Worm (Caenorhabditis elegans): ENCODE measurements around the gene ZK666.14.

Gene ZK666.14

DNA sequence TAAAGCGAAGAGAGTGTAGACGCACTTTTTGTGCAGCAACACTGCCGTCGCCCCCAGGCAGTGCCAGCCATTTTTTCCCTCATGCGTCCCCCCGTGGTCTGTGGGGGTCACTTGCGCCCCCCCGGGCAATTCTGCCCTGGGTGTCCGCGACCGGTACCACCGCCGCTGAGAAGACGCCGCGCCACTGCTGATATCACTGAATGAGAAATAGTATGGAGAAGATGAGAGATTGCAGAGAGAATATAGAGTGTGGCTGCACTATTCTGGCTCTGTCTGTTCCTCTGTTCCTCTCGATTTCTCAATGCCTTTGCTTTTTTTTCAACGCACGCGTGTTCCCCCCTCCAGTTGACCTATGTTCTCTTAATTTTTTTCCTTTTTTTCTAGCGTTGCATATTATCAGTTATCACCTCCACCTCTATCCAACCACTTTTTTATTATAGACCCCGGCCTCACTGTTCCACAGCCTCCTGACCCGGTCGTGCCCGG is 33.1 kb downstream of the ZK666.14 start, which contains the start of gene mab-10 (continued):
- TF ChIP-seq hmg-20 (GFP tag; IDR thresholded peaks at IDR 0.05): no peak
- peak; percentile 30 for TF ChIP-seq nhr-90 (tag; optimal IDR thresholded peaks at IDR 0.05)
- TF ChIP-seq sptf-2 (GFP tag; optimal IDR thresholded peaks at IDR 0.05): no peak
- no peak for TF ChIP-seq F49E8.2 (tag; optimal IDR thresholded peaks at IDR 0.05; ENCODE audit: insufficient read depth)
- TF ChIP-seq efl-1 (GFP tag; optimal IDR thresholded peaks at IDR 0.05): no peak
- no peak for TF ChIP-seq egl-18 (GFP tag; IDR thresholded peaks at IDR 0.05)
- no peak for TF ChIP-seq lin-54 (GFP tag; optimal IDR thresholded peaks at IDR 0.05)
- no peak for TF ChIP-seq egl-44 (GFP tag; IDR thresholded peaks at IDR 0.05)
- TF ChIP-seq nfyb-1 (GFP tag; IDR thresholded peaks at IDR 0.05): 0 out of 2 replicates have a peak, but pooled peaks have one; percentile 12
- TF ChIP-seq lsy-27 (tag; optimal IDR thresholded peaks at IDR 0.05; ENCODE audit: borderline replicate concordance, insufficient read depth): no peak
- no peak for TF ChIP-seq sdz-38 (tag; optimal IDR thresholded peaks at IDR 0.05)
- peak; percentile 29 for TF ChIP-seq die-1 (tag; optimal IDR thresholded peaks at IDR 0.05)
- TF ChIP-seq lin-40 (tag; optimal IDR thresholded peaks at IDR 0.05): peak; percentile 32
- no peak for TF ChIP-seq nfya-2 (GFP tag; IDR thresholded peaks at IDR 0.05)
- no peak for TF ChIP-seq Y79H2A.3 (GFP tag; conservative IDR thresholded peaks at IDR 0.05)
- no peak for TF ChIP-seq attf-3 (GFP tag; conservative IDR thresholded peaks at IDR 0.05)
- TF ChIP-seq fkh-3 (tag; optimal IDR thresholded peaks at IDR 0.05): no peak
- 0 out of 2 replicates have a peak, but pooled peaks have one; percentile 35 for TF ChIP-seq ceh-100 (GFP tag; IDR thresholded peaks at IDR 0.05)
- no peak for TF ChIP-seq ztf-3 (GFP tag; optimal IDR thresholded peaks at IDR 0.05)
- TF ChIP-seq cebp-2 (GFP tag; IDR thresholded peaks at IDR 0.05): no peak
- TF ChIP-seq aptf-3 (GFP tag; IDR thresholded peaks at IDR 0.05): no peak
- no peak for TF ChIP-seq tlf-1 (GFP tag; optimal IDR thresholded peaks at IDR 0.05)
- TF ChIP-seq hlh-12 (tag; optimal IDR thresholded peaks at IDR 0.05): no peak
- no peak for TF ChIP-seq ceh-91 (GFP tag; IDR thresholded peaks at IDR 0.05)
- no peak for TF ChIP-seq xnd-1 (tag; optimal IDR thresholded peaks at IDR 0.05)
- TF ChIP-seq ztf-18 (tag; optimal IDR thresholded peaks at IDR 0.05): peak; percentile 27
- no peak for TF ChIP-seq F57C9.4 (tag; optimal IDR thresholded peaks at IDR 0.05)
- TF ChIP-seq hsf-1 (GFP tag; IDR thresholded peaks at IDR 0.05): no peak
- TF ChIP-seq nfya-1 (tag; optimal IDR thresholded peaks at IDR 0.05; ENCODE audit: borderline replicate concordance, insufficient read depth): no peak
- no peak for TF ChIP-seq F37B4.10 (GFP tag; IDR thresholded peaks at IDR 0.05)
- TF ChIP-seq dpl-1 (GFP tag; optimal IDR thresholded peaks at IDR 0.05): no peak
- no peak for TF ChIP-seq pbrm-1 (GFP tag; IDR thresholded peaks at IDR 0.05)
- peak; percentile 30 for TF ChIP-seq athp-1 (tag; optimal IDR thresholded peaks at IDR 0.05)
- TF ChIP-seq atf-7 (tag; optimal IDR thresholded peaks at IDR 0.05): no peak
- TF ChIP-seq nhr-120 (GFP tag; IDR thresholded peaks at IDR 0.05): no peak
- no peak for TF ChIP-seq ekl-4 (GFP tag; IDR thresholded peaks at IDR 0.05)
- no peak for TF ChIP-seq ceh-79 (tag; optimal IDR thresholded peaks at IDR 0.05)
- no peak for TF ChIP-seq nhr-179 (tag; optimal IDR thresholded peaks at IDR 0.05)
- no peak for TF ChIP-seq F22D6.2 (tag; optimal IDR thresholded peaks at IDR 0.05)
- no peak for TF ChIP-seq F57A8.1 (GFP tag; optimal IDR thresholded peaks at IDR 0.05)
- TF ChIP-seq attf-6 (GFP tag; IDR thresholded peaks at IDR 0.05): no peak

Measured in whole organism, young adult.